Fruit fly (Drosophila melanogaster) whole organism, embryonic: ENCODE data around the gene dgt2.

Source experiments
- Antp ChIP-seq: fragments of 200-800 bp; sonication (Bioruptor generic); optimal IDR thresholded peaks from 3 replicates; lab custom pipeline; 2016; ENCODE audit warnings: missing biosample characterization, missing genetic modification characterization
- B-H1 ChIP-seq: fragments of 200-800 bp; sonication (Bioruptor generic); IDR thresholded peaks from 3 replicates; pipeline ENCODE4 v1.3.6; 2022; ENCODE audit warnings: missing biosample characterization, missing genetic modification characterization
- Bgb ChIP-seq: fragments of 200-800 bp; sonication (Bioruptor generic); IDR thresholded peaks from 2 replicates; pipeline ENCODE4 v1.3.6; 2022; ENCODE audit warnings: missing biosample characterization, missing genetic modification characterization; ENCODE audit not compliant: partially characterized antibody
- Bteb2 ChIP-seq: fragments of 200-800 bp; sonication (Bioruptor generic); optimal IDR thresholded peaks from 2 replicates; lab custom pipeline; 2016; ENCODE audit warnings: missing biosample characterization, missing genetic modification characterization
- CG10147 ChIP-seq: fragments of 200-800 bp; sonication (Bioruptor generic); optimal IDR thresholded peaks from 2 replicates; lab custom pipeline; 2019; ENCODE audit warnings: missing biosample characterization, mild to moderate bottlenecking, missing genetic modification characterization, moderate library complexity
- CG10321 ChIP-seq: fragments of 200-800 bp; sonication (Bioruptor generic); IDR thresholded peaks from 2 replicates; pipeline ENCODE4 v1.3.6; 2022; ENCODE audit warnings: missing biosample characterization, missing genetic modification characterization
- CG12219 ChIP-seq: fragments of 200-800 bp; sonication (Bioruptor generic); optimal IDR thresholded peaks from 3 replicates; lab custom pipeline; 2018; ENCODE audit warnings: missing biosample characterization, mild to moderate bottlenecking, missing genetic modification characterization
- CG12659 ChIP-seq: fragments of 200-800 bp; sonication (Bioruptor generic); optimal IDR thresholded peaks from 3 replicates; lab custom pipeline; 2017; ENCODE audit warnings: mild to moderate bottlenecking, missing biosample characterization, missing genetic modification reagents, missing genetic modification characterization
- CG13123 ChIP-seq: fragments of 200-800 bp; sonication (Bioruptor generic); optimal IDR thresholded peaks from 2 replicates; lab custom pipeline; 2016; ENCODE audit warnings: missing biosample characterization, missing genetic modification characterization
- CG13424 ChIP-seq: fragments of 200-800 bp; sonication (Bioruptor generic); optimal IDR thresholded peaks from 2 replicates; lab custom pipeline; 2019; ENCODE audit warnings: missing biosample characterization, mild to moderate bottlenecking, missing genetic modification characterization, moderate library complexity
- CG14050 ChIP-seq: fragments of 200-800 bp; sonication (Bioruptor generic); IDR thresholded peaks from 3 replicates; pipeline ENCODE4 v1.3.6; 2022; ENCODE audit warnings: missing biosample characterization, missing genetic modification characterization
- CG14667 ChIP-seq: fragments of 200-800 bp; sonication (Bioruptor generic); IDR thresholded peaks from 2 replicates; pipeline ENCODE4 v1.3.6; 2022; ENCODE audit warnings: missing biosample characterization, missing genetic modification characterization
- CG15696 ChIP-seq: fragments of 200-800 bp; sonication (Bioruptor generic); optimal IDR thresholded peaks from 2 replicates; lab custom pipeline; 2019; ENCODE audit warnings: missing biosample characterization, mild to moderate bottlenecking, missing genetic modification characterization, moderate library complexity
- CG1647 ChIP-seq: fragments of 200-800 bp; sonication (Bioruptor generic); optimal IDR thresholded peaks from 3 replicates; lab custom pipeline; 2016; ENCODE audit warnings: missing biosample characterization, missing genetic modification characterization
- CG18262 ChIP-seq: fragments of 200-800 bp; optimal IDR thresholded peaks from 3 replicates; lab custom pipeline; 2019; ENCODE audit warnings: missing biosample characterization, mild to moderate bottlenecking, missing genetic modification characterization, moderate library complexity
- CG2889 ChIP-seq: fragments of 200-800 bp; sonication (Bioruptor generic); IDR thresholded peaks from 3 replicates; pipeline ENCODE4 v1.3.6; 2022; ENCODE audit warnings: missing biosample characterization, missing genetic modification characterization
- CG31224 ChIP-seq: fragments of 200-800 bp; sonication (Bioruptor generic); IDR thresholded peaks from 2 replicates; pipeline ENCODE4 v1.3.6; 2022; ENCODE audit warnings: missing biosample characterization, missing genetic modification characterization
- CG32767 ChIP-seq: fragments of 200-800 bp; sonication (Bioruptor generic); IDR thresholded peaks from 2 replicates; pipeline ENCODE4 v1.3.6; 2022; ENCODE audit warnings: missing biosample characterization, missing genetic modification characterization
- CG3726 ChIP-seq: fragments of 200-800 bp; sonication (Bioruptor generic); IDR thresholded peaks from 3 replicates; pipeline ENCODE4, ENCODE4 v1.3.6; 2022; ENCODE audit warnings: missing biosample characterization, missing genetic modification characterization
- CG43689 ChIP-seq: fragments of 200-800 bp; sonication (Bioruptor generic); IDR thresholded peaks from 2 replicates; pipeline ENCODE4 v1.3.6; 2022; ENCODE audit warnings: missing biosample characterization, missing genetic modification characterization
- CG4854 ChIP-seq: fragments of 200-800 bp; sonication (Bioruptor generic); optimal IDR thresholded peaks from 2 replicates; lab custom pipeline; 2016; ENCODE audit warnings: missing biosample characterization, missing genetic modification characterization, inconsistent platforms
- CG6854 ChIP-seq: fragments of 200-800 bp; sonication (Bioruptor generic); optimal IDR thresholded peaks from 3 replicates; lab custom pipeline; 2017; ENCODE audit warnings: missing biosample characterization, mild to moderate bottlenecking, missing genetic modification characterization
- CG7271 ChIP-seq: fragments of 200-800 bp; sonication (Bioruptor generic); optimal IDR thresholded peaks from 2 replicates; lab custom pipeline; 2018; ENCODE audit warnings: missing biosample characterization, mild to moderate bottlenecking, missing genetic modification characterization, moderate library complexity
- CG7372 ChIP-seq: fragments of 200-800 bp; sonication (Bioruptor generic); IDR thresholded peaks from 2 replicates; pipeline ENCODE4 v1.3.6; 2022; ENCODE audit warnings: missing biosample characterization, missing genetic modification characterization
- CG8944 ChIP-seq: fragments of 200-800 bp; sonication (Bioruptor generic); optimal IDR thresholded peaks from 3 replicates; lab custom pipeline; 2016; ENCODE audit warnings: missing biosample characterization, missing genetic modification characterization
- CG9932 ChIP-seq: fragments of 200-800 bp; sonication (Bioruptor generic); IDR thresholded peaks from 2 replicates; pipeline ENCODE4 v1.3.6; 2022; ENCODE audit warnings: missing biosample characterization, missing genetic modification characterization
- Camta ChIP-seq: fragments of 200-800 bp; sonication (Bioruptor generic); optimal IDR thresholded peaks from 2 replicates; lab custom pipeline; 2016; ENCODE audit warnings: missing biosample characterization, missing genetic modification characterization
- CkIIα-i1 ChIP-seq: fragments of 200-800 bp; sonication (Bioruptor generic); IDR thresholded peaks from 2 replicates; pipeline ENCODE4 v1.3.6; 2022; ENCODE audit warnings: missing biosample characterization, missing genetic modification characterization
- Hr3 ChIP-seq: fragments of 200-800 bp; sonication (Bioruptor generic); optimal IDR thresholded peaks from 3 replicates; lab custom pipeline; 2016; ENCODE audit warnings: missing biosample characterization, missing genetic modification characterization
- Mad ChIP-seq: fragments of 200-800 bp; sonication (Bioruptor generic); optimal IDR thresholded peaks from 2 replicates; lab custom pipeline; 2016; ENCODE audit warnings: missing biosample characterization, missing genetic modification characterization
- Nf-YC ChIP-seq: fragments of 200-800 bp; optimal IDR thresholded peaks from 3 replicates; lab custom pipeline; 2019; ENCODE audit warnings: missing biosample characterization, mild to moderate bottlenecking, missing genetic modification characterization, moderate library complexity
- Rx ChIP-seq: fragments of 200-800 bp; sonication (Bioruptor generic); IDR thresholded peaks from 2 replicates; pipeline ENCODE4 v1.3.6; 2022; ENCODE audit warnings: missing biosample characterization, missing genetic modification characterization
- Scr ChIP-seq: fragments of 200-800 bp; sonication (Bioruptor generic); IDR thresholded peaks from 2 replicates; pipeline ENCODE4 v1.3.6; 2022; ENCODE audit warnings: missing biosample characterization, missing genetic modification characterization; ENCODE audit not compliant: partially characterized antibody
- ab ChIP-seq: fragments of 200-800 bp; sonication (Bioruptor generic); optimal IDR thresholded peaks from 2 replicates; lab custom pipeline; 2016; ENCODE audit warnings: missing biosample characterization, missing genetic modification characterization
- dati ChIP-seq: fragments of 200-800 bp; sonication (Bioruptor generic); IDR thresholded peaks from 2 replicates; pipeline ENCODE4 v1.3.6; 2022; ENCODE audit warnings: missing biosample characterization, missing genetic modification characterization
- en ChIP-seq: fragments of 200-800 bp; sonication (Bioruptor generic); optimal IDR thresholded peaks from 2 replicates; lab custom pipeline; 2016; ENCODE audit warnings: missing biosample characterization, missing genetic modification characterization
- esg ChIP-seq: fragments of 200-800 bp; sonication (Bioruptor generic); conservative IDR thresholded peaks from 2 replicates; pipeline ENCODE4 v1.3.6; 2022; ENCODE audit warnings: missing biosample characterization, missing genetic modification characterization
- h ChIP-seq: fragments of >200 bp; optimal IDR thresholded peaks from 2 replicates; lab custom pipeline; 2017
- hb ChIP-seq: fragments of 200-800 bp; sonication (Bioruptor generic); IDR thresholded peaks from 3 replicates; pipeline ENCODE4 v1.3.6; 2022; ENCODE audit warnings: missing biosample characterization, missing genetic modification characterization; ENCODE audit not compliant: partially characterized antibody
- kah ChIP-seq: fragments of 200-800 bp; sonication (Bioruptor generic); optimal IDR thresholded peaks from 2 replicates; lab custom pipeline; 2018; ENCODE audit warnings: missing biosample characterization, mild to moderate bottlenecking, missing genetic modification characterization
- nerfin-1 ChIP-seq: fragments of 200-800 bp; sonication (Bioruptor generic); optimal IDR thresholded peaks from 3 replicates; lab custom pipeline; 2019; ENCODE audit warnings: missing biosample characterization, mild to moderate bottlenecking, missing genetic modification characterization, moderate library complexity
- nerfin-2 ChIP-seq: fragments of 200-800 bp; sonication (Bioruptor generic); IDR thresholded peaks from 2 replicates; pipeline ENCODE4 v1.3.6; 2022; ENCODE audit warnings: missing biosample characterization, missing genetic modification characterization; ENCODE audit not compliant: partially characterized antibody
- org-1 ChIP-seq: fragments of 200-800 bp; sonication (Bioruptor generic); optimal IDR thresholded peaks from 2 replicates; lab custom pipeline; 2017; ENCODE audit warnings: missing biosample characterization, missing genetic modification characterization
- psq ChIP-seq: fragments of 200-800 bp; sonication (Bioruptor generic); optimal IDR thresholded peaks from 2 replicates; lab custom pipeline; 2017; ENCODE audit warnings: missing biosample characterization, missing genetic modification characterization
- pum ChIP-seq: fragments of 200-800 bp; sonication (Bioruptor generic); optimal IDR thresholded peaks from 2 replicates; lab custom pipeline; 2016; ENCODE audit warnings: missing biosample characterization, missing genetic modification characterization
- row ChIP-seq: fragments of 200-800 bp; sonication (Bioruptor generic); IDR thresholded peaks from 3 replicates; pipeline ENCODE4 v1.3.6; 2022; ENCODE audit warnings: missing biosample characterization, missing genetic modification characterization
- sc ChIP-seq, 3 experiments: fragments of >200 bp in 2 of 3; fragments of 200-800 bp in 1 of 3; sonication (Bioruptor generic) in 1 of 3; optimal IDR thresholded peaks; 2 replicates in 2 of 3; 3 replicates in 1 of 3; lab custom pipeline; 2017; ENCODE audit warnings: mild to moderate bottlenecking in 1 of 3, missing biosample characterization in 1 of 3, missing genetic modification characterization in 1 of 3, missing genetic modification reagents in 1 of 3
- schlank ChIP-seq: fragments of 200-800 bp; sonication (Bioruptor generic); optimal IDR thresholded peaks from 2 replicates; lab custom pipeline; 2018; ENCODE audit warnings: missing biosample characterization, mild to moderate bottlenecking, missing genetic modification characterization
- sens-2 ChIP-seq: fragments of 200-800 bp; sonication (Bioruptor generic); IDR thresholded peaks from 2 replicates; pipeline ENCODE4 v1.3.6; 2022; ENCODE audit warnings: missing biosample characterization, missing genetic modification characterization
- slp2 ChIP-seq: fragments of 200-800 bp; sonication (Bioruptor generic); optimal IDR thresholded peaks from 2 replicates; lab custom pipeline; 2016; ENCODE audit warnings: missing biosample characterization, missing genetic modification characterization
- stc ChIP-seq: fragments of 200-800 bp; sonication (Bioruptor generic); IDR thresholded peaks from 2 replicates; pipeline ENCODE4 v1.3.6; 2022; ENCODE audit warnings: missing biosample characterization, missing genetic modification characterization
- wdn ChIP-seq: fragments of 200-800 bp; sonication (Bioruptor generic); IDR thresholded peaks from 2 replicates; pipeline ENCODE4 v1.3.6; 2022; ENCODE audit warnings: missing biosample characterization, missing genetic modification characterization

dgt2 gene

dm6 chr2L:12021193-12021592, 31.5 kb downstream of the dgt2 start (continued):
- TF ChIP-seq Bgb (GFP tag; lab: Robert Waterston, UW): no peak
- no peak for TF ChIP-seq esg
- peak; percentile 29 for TF ChIP-seq CG7271 (tag; lab: Kevin White, UChicago)
- TF ChIP-seq en: no peak
- TF ChIP-seq CG14050 (GFP tag; lab: Robert Waterston, UW): no peak
- TF ChIP-seq CG31224: no peak
- TF ChIP-seq stc (GFP tag; lab: Robert Waterston, UW): no peak
- no peak for TF ChIP-seq dati (GFP tag; lab: Robert Waterston, UW)
- TF ChIP-seq Bteb2 (GFP tag; lab: Kevin White, UChicago): peak; percentile 33
- TF ChIP-seq CG10321 (GFP tag; lab: Robert Waterston, UW): no peak; the same call in 1 of the 2 replicates
- peak; percentile 68 for TF ChIP-seq CG13123 (GFP tag; lab: Kevin White, UChicago)
- TF ChIP-seq CG3726 (GFP tag; lab: Robert Waterston, UW): no peak
- peak; percentile 33 for TF ChIP-seq CG1647
- peak; percentile 58 for TF ChIP-seq CG13424 (tag; lab: Kevin White, UChicago)
- no peak for TF ChIP-seq row
- TF ChIP-seq hb (GFP tag; lab: Robert Waterston, UW): no peak
- no peak for TF ChIP-seq CG14667
- TF ChIP-seq CG43689 (GFP tag; lab: Robert Waterston, UW): no peak
- peak; percentile 46 for TF ChIP-seq CG4854
- TF ChIP-seq Rx (GFP tag; lab: Robert Waterston, UW): no peak
- peak; percentile 36 for TF ChIP-seq CG18262 (tag; lab: Kevin White, UChicago)
- TF ChIP-seq CG12219 (GFP tag; lab: Kevin White, UChicago): peak; percentile 54
- TF ChIP-seq wdn (GFP tag; lab: Robert Waterston, UW): no peak; the same call in 1 of the 2 replicates
- TF ChIP-seq CG12659 (GFP tag; lab: Kevin White, UChicago): peak; percentile 83
- TF ChIP-seq CG9932 (GFP tag; lab: Robert Waterston, UW): no peak
- TF ChIP-seq CG15696 (tag; lab: Kevin White, UChicago): peak; percentile 68
- TF ChIP-seq CG10147 (GFP tag; lab: Kevin White, UChicago): peak; percentile 34
- no peak for TF ChIP-seq pum (GFP tag; lab: Kevin White, UChicago)
- no peak for TF ChIP-seq CG2889 (GFP tag; lab: Robert Waterston, UW)
- no peak for TF ChIP-seq CG7372 (GFP tag; lab: Robert Waterston, UW)
- TF ChIP-seq org-1 (GFP tag; lab: Kevin White, UChicago): peak; percentile 62
- TF ChIP-seq Antp (GFP tag; lab: Kevin White, UChicago): no peak
- no peak for TF ChIP-seq sc (optimal IDR thresholded peaks at IDR 0.05; lab: Kevin White, UChicago)
- peak; percentile 80 for TF ChIP-seq sc (GFP tag; optimal IDR thresholded peaks at IDR 0.05; lab: Kevin White, UChicago)
- peak; percentile 36 for TF ChIP-seq nerfin-1 (tag; lab: Kevin White, UChicago)
- TF ChIP-seq h (lab: Kevin White, UChicago): no peak
- TF ChIP-seq CG32767 (GFP tag; lab: Robert Waterston, UW): no peak
- TF ChIP-seq Scr (GFP tag; lab: Robert Waterston, UW): no peak
- TF ChIP-seq schlank (tag; lab: Kevin White, UChicago): peak; percentile 75
- TF ChIP-seq sens-2: no peak
- TF ChIP-seq nerfin-2: no peak
- TF ChIP-seq CG8944: peak; percentile 36
- TF ChIP-seq slp2 (GFP tag; lab: Kevin White, UChicago): no peak
- no peak for TF ChIP-seq Hr3 (GFP tag; lab: Kevin White, UChicago)
- TF ChIP-seq CkIIα-i1 (GFP tag; lab: Robert Waterston, UW): no peak
- TF ChIP-seq ab (GFP tag; lab: Kevin White, UChicago): no peak
- peak; percentile 11; the same call in 1 of the 3 replicates for TF ChIP-seq B-H1
- TF ChIP-seq Mad (GFP tag; lab: Kevin White, UChicago): peak; percentile 40
- TF ChIP-seq CG6854: peak; percentile 48
- no peak for TF ChIP-seq kah (GFP tag; lab: Kevin White, UChicago)
- TF ChIP-seq psq: peak; percentile 46
- TF ChIP-seq Nf-YC (tag; lab: Kevin White, UChicago): no peak
- TF ChIP-seq Camta (GFP tag; lab: Kevin White, UChicago): peak; percentile 12
